Worm (Caenorhabditis elegans) whole organism, young adult: ENCODE results near the gene mnp-1.

Source experiments
- B0261.1 ChIP-seq: sonication (generic microtip); optimal IDR thresholded peaks from 2 replicates; lab custom pipeline; 2016; ENCODE audit warnings: mild to moderate bottlenecking, missing genetic modification characterization, moderate library complexity, missing compliant biosample characterization
- C06A6.2 ChIP-seq: fragments of 200-800 bp; sonication (Bioruptor generic); conservative IDR thresholded peaks from 2 replicates; pipeline ENCODE4 v1.3.6; 2022; ENCODE audit warnings: missing genetic modification characterization, missing compliant biosample characterization
- Y56A3A.18 ChIP-seq: fragments of 200-800 bp; sonication (Bioruptor generic); IDR thresholded peaks from 2 replicates; pipeline ENCODE4 v1.3.6; 2022; ENCODE audit warnings: missing genetic modification reagents, missing genetic modification characterization, missing compliant biosample characterization
- Y95B8A.8 ChIP-seq: fragments of 200-800 bp; sonication (Bioruptor generic); IDR thresholded peaks from 2 replicates; pipeline ENCODE4 v1.3.6; 2022; ENCODE audit warnings: missing genetic modification reagents, missing genetic modification characterization, missing compliant biosample characterization
- ZK185.1 ChIP-seq: sonication (generic microtip); optimal IDR thresholded peaks from 2 replicates; lab custom pipeline; 2016; ENCODE audit warnings: mild to moderate bottlenecking, missing genetic modification characterization, missing compliant biosample characterization; ENCODE audit not compliant: poor library complexity, severe bottlenecking
- attf-5 ChIP-seq: fragments of 200-800 bp; sonication (Bioruptor generic); optimal IDR thresholded peaks from 2 replicates; lab custom pipeline; 2018; ENCODE audit warnings: mild to moderate bottlenecking, missing genetic modification characterization, missing compliant biosample characterization
- chd-7 ChIP-seq: sonication (generic microtip); optimal IDR thresholded peaks from 2 replicates; lab custom pipeline; 2016; ENCODE audit warnings: mild to moderate bottlenecking, missing genetic modification characterization, moderate library complexity, missing compliant biosample characterization
- dpff-1 ChIP-seq: sonication (generic microtip); optimal IDR thresholded peaks from 2 replicates; lab custom pipeline; 2017; ENCODE audit warnings: mild to moderate bottlenecking, missing genetic modification characterization, missing compliant biosample characterization
- ekl-4 ChIP-seq: fragments of 200-800 bp; sonication (Bioruptor generic); IDR thresholded peaks from 2 replicates; pipeline ENCODE4 v1.3.6; 2022; ENCODE audit warnings: missing genetic modification reagents, missing genetic modification characterization, missing compliant biosample characterization
- gei-17 ChIP-seq: fragments of 200-800 bp; sonication (Bioruptor generic); optimal IDR thresholded peaks from 2 replicates; lab custom pipeline; 2018; ENCODE audit warnings: mild to moderate bottlenecking, missing genetic modification characterization, missing compliant biosample characterization
- hmg-1.2 ChIP-seq: fragments of 200-800 bp; sonication (Bioruptor generic); IDR thresholded peaks from 2 replicates; pipeline ENCODE4 v1.3.6; 2022; ENCODE audit warnings: missing genetic modification reagents, missing genetic modification characterization, missing compliant biosample characterization
- lin-26 ChIP-seq: fragments of 200-800 bp; sonication (Bioruptor generic); IDR thresholded peaks from 2 replicates; pipeline ENCODE4 v1.3.6; 2022; ENCODE audit warnings: missing genetic modification reagents, missing genetic modification characterization, missing compliant biosample characterization
- lin-40 ChIP-seq: sonication (generic microtip); optimal IDR thresholded peaks from 2 replicates; lab custom pipeline; 2016; ENCODE audit warnings: missing genetic modification characterization, mild to moderate bottlenecking, missing compliant biosample characterization, missing genotype, missing genetic modification reagents
- madf-8 ChIP-seq: fragments of 200-800 bp; sonication (Bioruptor generic); conservative IDR thresholded peaks from 2 replicates; pipeline ENCODE4 v1.3.6; 2022; ENCODE audit warnings: missing genetic modification reagents, missing genetic modification characterization, missing compliant biosample characterization
- mcd-1 ChIP-seq: fragments of 200-800 bp; sonication (Bioruptor generic); IDR thresholded peaks from 2 replicates; pipeline ENCODE4 v1.3.6; 2022; ENCODE audit warnings: missing genetic modification reagents, missing genetic modification characterization, missing compliant biosample characterization
- nfyb-1 ChIP-seq: fragments of 200-800 bp; sonication (Bioruptor generic); IDR thresholded peaks from 2 replicates; pipeline ENCODE4 v1.3.6; 2022; ENCODE audit warnings: missing genetic modification reagents, missing genetic modification characterization, missing compliant biosample characterization
- pbrm-1 ChIP-seq: fragments of 200-800 bp; sonication (Bioruptor generic); IDR thresholded peaks from 2 replicates; pipeline ENCODE4 v1.3.6; 2022; ENCODE audit warnings: missing genetic modification reagents, missing genetic modification characterization, missing compliant biosample characterization
- rpc-1 ChIP-seq, 2 experiments: fragments of 150-350 bp in 1 of 2; sonication (generic microtip) in 1 of 2; optimal IDR thresholded peaks; 2 replicates each; lab custom pipeline; 2014 to 2018; ENCODE audit warnings: missing biosample characterization in 1 of 2, missing genetic modification characterization in 1 of 2, missing genetic modification reagents in 1 of 2, missing genotype in 1 of 2
- snpc-1.1 ChIP-seq: sonication (generic microtip); optimal IDR thresholded peaks from 2 replicates; lab custom pipeline; 2017; ENCODE audit warnings: missing genetic modification characterization, mild to moderate bottlenecking, missing compliant biosample characterization, antibody characterized with exemption, moderate library complexity, missing genotype, missing genetic modification reagents; ENCODE audit not compliant: insufficient read depth
- tbp1 ChIP-seq: fragments of 200-800 bp; sonication (Bioruptor generic); optimal IDR thresholded peaks from 2 replicates; lab custom pipeline; 2018; ENCODE audit warnings: mild to moderate bottlenecking, missing genetic modification characterization, missing compliant biosample characterization
- ztf-25 ChIP-seq: fragments of 200-800 bp; sonication (Bioruptor generic); IDR thresholded peaks from 2 replicates; pipeline ENCODE4 v1.3.6; 2022; ENCODE audit warnings: missing genetic modification reagents, missing genetic modification characterization, missing compliant biosample characterization
- ztf-6 ChIP-seq: fragments of 200-800 bp; sonication (Bioruptor generic); IDR thresholded peaks from 2 replicates; pipeline ENCODE4 v1.3.6; 2022; ENCODE audit warnings: missing genetic modification reagents, missing genetic modification characterization, missing compliant biosample characterization

mnp-1 gene

DNA sequence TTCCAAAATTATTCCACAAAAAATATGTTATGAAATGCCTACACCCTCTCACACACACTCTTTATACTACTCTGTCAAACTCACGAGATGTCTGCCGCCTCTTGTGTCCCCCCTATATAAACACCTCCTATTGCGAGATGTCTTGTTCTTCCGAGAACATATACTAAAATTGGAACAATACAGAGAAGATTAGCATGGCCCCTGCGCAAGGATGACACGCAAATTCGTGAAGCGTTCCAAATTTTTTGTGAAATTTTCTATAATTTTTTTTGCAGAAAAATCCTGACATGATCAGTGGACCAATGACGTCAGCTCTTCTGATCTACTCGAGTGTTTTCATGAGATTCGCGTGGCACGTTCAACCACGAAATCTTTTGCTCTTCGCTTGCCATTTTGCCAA, 57.6 kb downstream of the mnp-1 start (continued):
- TF ChIP-seq ztf-25 (GFP tag; lab: Robert Waterston, UW) (0 out of 2 replicates have a peak, but pooled peaks have one; percentile 55), ZK185.1 (peak; percentile 38), madf-8 (0 out of 2 replicates have a peak, but pooled peaks have one; percentile 12), hmg-1.2 (GFP tag; lab: Robert Waterston, UW) (peak; percentile 64), lin-26 (GFP tag; lab: Robert Waterston, UW) (peak; percentile 78), lin-40 (tag; lab: Kevin White, UChicago) (peak; percentile 49), pbrm-1 (peak; percentile 58; the same call in 1 of the 2 replicates), gei-17 (GFP tag; lab: Kevin White, UChicago) (peak; percentile 28), rpc-1 (optimal IDR thresholded peaks at IDR 0.05; lab: Kevin White, UChicago) (peak; percentile 50), rpc-1 (tag; optimal IDR thresholded peaks at IDR 0.05; lab: Kevin White, UChicago) (peak; percentile 70), nfyb-1 (GFP tag; lab: Robert Waterston, UW) (peak; percentile 78; the same call in 1 of the 2 replicates), tbp1 (peak; percentile 80), snpc-1.1 (tag; lab: Kevin White, UChicago) (peak; percentile 70), Y56A3A.18 (GFP tag; lab: Robert Waterston, UW) (0 out of 2 replicates have a peak, but pooled peaks have one; percentile 64), ekl-4 (GFP tag; lab: Robert Waterston, UW) (peak; percentile 74; the same call in 1 of the 2 replicates), dpff-1 (tag; lab: Kevin White, UChicago) (peak; percentile 57), mcd-1 (GFP tag; lab: Robert Waterston, UW) (peak; percentile 65), ztf-6 (GFP tag; lab: Robert Waterston, UW) (0 out of 2 replicates have a peak, but pooled peaks have one; percentile 25), chd-7 (tag; lab: Kevin White, UChicago) (peak; percentile 61), attf-5 (peak; percentile 31), B0261.1 (tag; lab: Kevin White, UChicago) (peak; percentile 61), C06A6.2 (GFP tag; lab: Robert Waterston, UW) (peak; percentile 46; the same call in 1 of the 2 replicates), Y95B8A.8 (GFP tag; lab: Robert Waterston, UW) (0 out of 2 replicates have a peak, but pooled peaks have one; percentile 16)
